Fruit fly (Drosophila melanogaster): ENCODE data around the gene CG13678.

Gene CG13678

DNA sequence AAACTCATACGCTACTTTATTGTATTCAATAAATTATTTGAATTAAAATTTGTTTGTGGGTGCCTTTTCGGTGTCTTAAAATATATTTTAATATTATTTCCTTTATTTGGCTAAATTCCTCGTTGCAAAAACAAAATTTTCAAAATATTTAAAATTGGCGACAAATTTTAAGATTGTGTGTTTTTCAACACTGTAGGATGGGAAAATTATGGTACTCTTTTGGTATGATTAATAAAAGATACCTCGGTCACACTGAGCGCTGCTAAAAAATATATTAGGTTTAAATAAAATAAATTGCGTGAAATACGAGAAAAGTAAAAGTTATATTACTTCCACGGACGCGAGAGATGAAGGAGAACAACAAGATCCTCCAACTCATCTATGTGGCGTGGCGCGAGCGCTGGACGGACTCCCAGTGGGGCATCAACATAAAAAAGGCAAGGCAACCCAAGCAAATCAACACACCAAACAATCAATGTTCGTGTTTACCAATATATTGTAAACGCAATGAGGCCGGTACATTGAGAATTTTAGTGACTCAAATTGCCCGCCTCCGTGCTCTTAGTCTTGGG, 30.8 kb upstream of the CG13678 start, which contains the start of gene MED24 (continued):
- TF ChIP-seq CG12155 (GFP tag; optimal IDR thresholded peaks at IDR 0.05) (no peak), shn (GFP tag; optimal IDR thresholded peaks at IDR 0.05) (no peak), GATAe (GFP tag; conservative IDR thresholded peaks at IDR 0.05) (no peak), CG10979 (tag; optimal IDR thresholded peaks at IDR 0.05) (no peak), ash1 (GFP tag; optimal IDR thresholded peaks at IDR 0.05) (no peak), CG8388 (GFP tag; optimal IDR thresholded peaks at IDR 0.05) (no peak), NC2β (GFP tag; optimal IDR thresholded peaks at IDR 0.05) (no peak), CG11398 (GFP tag; optimal IDR thresholded peaks at IDR 0.05) (no peak), jumu (GFP tag; optimal IDR thresholded peaks at IDR 0.05) (no peak), maf-S (GFP tag; optimal IDR thresholded peaks at IDR 0.05) (no peak), twi (tag; optimal IDR thresholded peaks at IDR 0.05) (no peak), grau (tag; optimal IDR thresholded peaks at IDR 0.05) (peak; percentile 9), CG2712 (tag; optimal IDR thresholded peaks at IDR 0.05) (no peak), trem (tag; optimal IDR thresholded peaks at IDR 0.05) (peak; percentile 32), CG9609 (GFP tag; optimal IDR thresholded peaks at IDR 0.05) (no peak), CG17612 (GFP tag; IDR thresholded peaks at IDR 0.05) (no peak), nom (GFP tag; optimal IDR thresholded peaks at IDR 0.05) (no peak), Doc2 (GFP tag; IDR thresholded peaks at IDR 0.05) (no peak), CG1647 (GFP tag; optimal IDR thresholded peaks at IDR 0.05) (no peak), HLH3B (GFP tag; IDR thresholded peaks at IDR 0.05) (no peak), ara (GFP tag; IDR thresholded peaks at IDR 0.05) (no peak), row (GFP tag; IDR thresholded peaks at IDR 0.05) (no peak; the same call in 2 of the 3 replicates), CG14667 (GFP tag; IDR thresholded peaks at IDR 0.05) (no peak), MESR4 (GFP tag; optimal IDR thresholded peaks at IDR 0.05) (peak; percentile 59), cad (GFP tag; optimal IDR thresholded peaks at IDR 0.05) (no peak), CHES-1-like (GFP tag; optimal IDR thresholded peaks at IDR 0.05) (no peak), Atf3 (GFP tag; optimal IDR thresholded peaks at IDR 0.05) (no peak), phol (tag; optimal IDR thresholded peaks at IDR 0.05) (peak; percentile 27), pum (GFP tag; optimal IDR thresholded peaks at IDR 0.05) (no peak), CG1529 (GFP tag; optimal IDR thresholded peaks at IDR 0.05) (no peak), caup (GFP tag; optimal IDR thresholded peaks at IDR 0.05; ENCODE audit: severe bottlenecking) (no peak), Xbp1 (GFP tag; optimal IDR thresholded peaks at IDR 0.05) (peak; percentile 1), Taf1 (GFP tag; IDR thresholded peaks at IDR 0.05) (no peak), CG3065 (GFP tag; optimal IDR thresholded peaks at IDR 0.05) (no peak), crol (GFP tag; IDR thresholded peaks at IDR 0.05) (no peak), gsb (GFP tag; IDR thresholded peaks at IDR 0.05) (no peak), CG30431 (GFP tag; optimal IDR thresholded peaks at IDR 0.05) (no peak), kay (GFP tag; optimal IDR thresholded peaks at IDR 0.05) (no peak), Pdp1 (GFP tag; optimal IDR thresholded peaks at IDR 0.05) (no peak), CG9797 (GFP tag; optimal IDR thresholded peaks at IDR 0.05) (peak; percentile 42), dpn (GFP tag; optimal IDR thresholded peaks at IDR 0.05) (no peak), CG32767 (GFP tag; IDR thresholded peaks at IDR 0.05) (no peak), CG9215 (GFP tag; IDR thresholded peaks at IDR 0.05) (no peak), CG16815 (GFP tag; optimal IDR thresholded peaks at IDR 0.05) (no peak), gfzf (GFP tag; optimal IDR thresholded peaks at IDR 0.05) (peak; percentile 71), CG12236 (GFP tag; optimal IDR thresholded peaks at IDR 0.05) (no peak), CG15479 (GFP tag; optimal IDR thresholded peaks at IDR 0.05) (no peak), CG15696 (tag; optimal IDR thresholded peaks at IDR 0.05) (no peak), zen (tag; optimal IDR thresholded peaks at IDR 0.05) (peak; percentile 28), CG5245 (GFP tag; optimal IDR thresholded peaks at IDR 0.05) (no peak), CG17912 (GFP tag; optimal IDR thresholded peaks at IDR 0.05) (no peak), Rx (GFP tag; IDR thresholded peaks at IDR 0.05) (no peak)

Data from whole organism, embryonic.